Fruit fly (Drosophila melanogaster): ENCODE results near the gene Ddc.

dm6 chr2L:19164933-19165813 is 45.1 kb upstream of the Ddc start:
- TF ChIP-seq CG12768 (GFP tag; optimal IDR thresholded peaks at IDR 0.05) (peak; percentile 92), tj (GFP tag; optimal IDR thresholded peaks at IDR 0.05) (peak; percentile 59), CG33017 (tag; optimal IDR thresholded peaks at IDR 0.05) (peak; percentile 91)
